Worm (Caenorhabditis elegans) whole organism, L1 larva: ENCODE measurements around the gene C16C10.8.

ENCODE experiments used
- aha-1 ChIP-seq: fragments of 150-350 bp; optimal IDR thresholded peaks from 2 replicates; lab custom pipeline; 2014; ENCODE audit warnings: missing biosample characterization, missing genetic modification characterization
- ces-1 ChIP-seq: fragments of 150-350 bp; optimal IDR thresholded peaks from 2 replicates; lab custom pipeline; 2014; ENCODE audit warnings: missing biosample characterization, missing genetic modification reagents, missing genetic modification characterization
- dsc-1 ChIP-seq: sonication (generic microtip); optimal IDR thresholded peaks from 2 replicates; lab custom pipeline; 2016; ENCODE audit warnings: mild to moderate bottlenecking, missing genetic modification characterization, missing compliant biosample characterization
- elt-3 ChIP-seq, 6 experiments: fragments of 150-350 bp in 1 of 6; sonication (generic microtip); optimal IDR thresholded peaks; 2 replicates each; lab custom pipeline; 2017 to 2018; ENCODE audit warnings: missing biosample characterization in 6 of 6, missing genetic modification characterization in 6 of 6, inconsistent platforms in 1 of 6
- lin-35 ChIP-seq, 2 experiments: fragments of 150-350 bp; optimal IDR thresholded peaks; 2 replicates each; lab custom pipeline; 2014; ENCODE audit warnings: missing biosample characterization in 2 of 2, missing genetic modification characterization in 2 of 2, missing genetic modification reagents in 2 of 2
- nhr-237 ChIP-seq: fragments of 150-350 bp; optimal IDR thresholded peaks from 2 replicates; lab custom pipeline; 2014; ENCODE audit warnings: missing biosample characterization, missing genetic modification characterization
- nhr-47 ChIP-seq: sonication (generic microtip); optimal IDR thresholded peaks from 2 replicates; lab custom pipeline; 2016; ENCODE audit warnings: mild to moderate bottlenecking, missing genetic modification characterization, moderate library complexity, missing compliant biosample characterization
- nhr-77 ChIP-seq: fragments of 150-350 bp; optimal IDR thresholded peaks from 2 replicates; lab custom pipeline; 2014; ENCODE audit warnings: missing biosample characterization, missing genetic modification characterization
- nhr-84 ChIP-seq: sonication (generic microtip); optimal IDR thresholded peaks from 2 replicates; lab custom pipeline; 2017; ENCODE audit warnings: missing biosample characterization, missing genetic modification characterization
- unc-130 ChIP-seq: fragments of 150-350 bp; optimal IDR thresholded peaks from 2 replicates; lab custom pipeline; 2017; ENCODE audit warnings: missing biosample characterization, missing genetic modification characterization, inconsistent platforms

DNA sequence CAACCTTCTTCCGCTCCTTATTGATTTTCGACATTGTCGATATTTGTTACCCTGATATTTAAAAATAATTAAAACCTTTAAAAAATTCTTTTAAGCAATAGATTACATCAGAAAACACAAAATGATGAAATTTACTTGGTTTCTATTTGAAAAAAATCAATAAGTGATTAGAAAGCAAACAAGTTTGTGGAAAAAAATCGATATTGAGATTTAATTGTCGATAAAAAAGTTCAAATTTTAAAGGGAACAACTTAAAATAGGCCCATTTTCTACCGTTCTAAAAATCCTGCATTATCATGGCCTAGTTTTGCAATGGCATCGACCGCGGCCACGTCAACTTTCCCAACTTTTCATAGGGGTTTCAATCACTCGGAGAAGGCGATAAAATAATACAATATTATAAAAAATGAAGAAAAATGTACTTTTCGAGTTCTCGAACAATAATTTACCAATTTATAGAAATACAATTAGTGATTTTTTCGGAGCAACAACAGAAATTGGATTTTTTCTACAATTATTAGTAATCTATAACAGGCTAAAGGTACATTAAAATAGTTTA lies 22.9 kb upstream of the C16C10.8 start, which contains the start of gene lars-1:
- no peak for TF ChIP-seq nhr-84 (tag; lab: Kevin White, UChicago)
- no peak for TF ChIP-seq aha-1 (tag; lab: Kevin White, UChicago)
- no peak for TF ChIP-seq elt-3 (tag; optimal IDR thresholded peaks at IDR 0.05; lab: Kevin White, UChicago)
- no peak for TF ChIP-seq unc-130 (tag; lab: Kevin White, UChicago)
- no peak for TF ChIP-seq dsc-1 (tag; lab: Kevin White, UChicago)
- TF ChIP-seq nhr-47 (tag; lab: Kevin White, UChicago): no peak
- no peak for TF ChIP-seq nhr-237 (tag; lab: Kevin White, UChicago)
- TF ChIP-seq ces-1 (GFP tag; lab: Kevin White, UChicago): no peak
- TF ChIP-seq lin-35 (GFP tag; optimal IDR thresholded peaks at IDR 0.05; lab: Kevin White, UChicago): no peak
- no peak for TF ChIP-seq nhr-77 (tag; lab: Kevin White, UChicago)
